Worm (Caenorhabditis elegans) whole organism, young adult: Measurements from ENCODE around the gene Y4C6B.4.
"Not testable (repeated sequence)": the region's sequence is repeated elsewhere in the genome, so short reads cannot be mapped to it uniquely, and the experiment has no call there.

Experiments
- B0261.1 ChIP-seq: sonication (generic microtip); optimal IDR thresholded peaks from 2 replicates; lab custom pipeline; 2016; ENCODE audit warnings: mild to moderate bottlenecking, missing genetic modification characterization, moderate library complexity, missing compliant biosample characterization
- C17E4.6 ChIP-seq: fragments of 200-800 bp; sonication (Bioruptor generic); IDR thresholded peaks from 2 replicates; pipeline ENCODE4 v1.3.6; 2022; ENCODE audit warnings: missing genetic modification reagents, missing genetic modification characterization, missing compliant biosample characterization
- D2030.7 ChIP-seq: fragments of 200-800 bp; sonication (Bioruptor generic); IDR thresholded peaks from 2 replicates; pipeline ENCODE4 v1.3.6; 2022; ENCODE audit warnings: missing genetic modification reagents, missing genetic modification characterization, missing compliant biosample characterization
- F10E7.11 ChIP-seq: sonication (generic microtip); optimal IDR thresholded peaks from 2 replicates; lab custom pipeline; 2017; ENCODE audit warnings: mild to moderate bottlenecking, missing genetic modification characterization, moderate library complexity, missing compliant biosample characterization
- F23B12.7 ChIP-seq: sonication (generic microtip); optimal IDR thresholded peaks from 2 replicates; lab custom pipeline; 2017; ENCODE audit warnings: missing genetic modification characterization, mild to moderate bottlenecking, missing compliant biosample characterization, antibody characterized with exemption, moderate library complexity; ENCODE audit not compliant: insufficient read depth
- K12H6.12 ChIP-seq: fragments of 200-800 bp; sonication (Bioruptor generic); optimal IDR thresholded peaks from 2 replicates; lab custom pipeline; 2018; ENCODE audit warnings: mild to moderate bottlenecking, missing genetic modification characterization, missing compliant biosample characterization
- T26A5.8 ChIP-seq: sonication (generic microtip); optimal IDR thresholded peaks from 2 replicates; lab custom pipeline; 2016; ENCODE audit warnings: missing genetic modification characterization, missing compliant biosample characterization
- Y95B8A.8 ChIP-seq: fragments of 200-800 bp; sonication (Bioruptor generic); IDR thresholded peaks from 2 replicates; pipeline ENCODE4 v1.3.6; 2022; ENCODE audit warnings: missing genetic modification reagents, missing genetic modification characterization, missing compliant biosample characterization
- atf-7 ChIP-seq: sonication (generic microtip); optimal IDR thresholded peaks from 2 replicates; lab custom pipeline; 2017; ENCODE audit warnings: mild to moderate bottlenecking, missing genetic modification characterization, missing compliant biosample characterization
- attf-6 ChIP-seq: fragments of 200-800 bp; sonication (Bioruptor generic); IDR thresholded peaks from 2 replicates; pipeline ENCODE4 v1.3.6; 2022; ENCODE audit warnings: missing genetic modification reagents, missing genetic modification characterization, missing compliant biosample characterization
- ccch-3 ChIP-seq: fragments of 200-800 bp; sonication (Bioruptor generic); optimal IDR thresholded peaks from 2 replicates; lab custom pipeline; 2018; ENCODE audit warnings: mild to moderate bottlenecking, missing genetic modification characterization, missing compliant biosample characterization
- cebp-2 ChIP-seq: fragments of 200-800 bp; sonication (Bioruptor generic); IDR thresholded peaks from 2 replicates; pipeline ENCODE4 v1.3.6; 2022; ENCODE audit warnings: missing genetic modification characterization, missing compliant biosample characterization
- ceh-40 ChIP-seq: fragments of 200-800 bp; sonication (Bioruptor generic); IDR thresholded peaks from 2 replicates; pipeline ENCODE4 v1.3.6; 2022; ENCODE audit warnings: missing genetic modification characterization, missing compliant biosample characterization
- ceh-58 ChIP-seq: fragments of 200-800 bp; sonication (Bioruptor generic); IDR thresholded peaks from 2 replicates; pipeline ENCODE4 v1.3.6; 2022; ENCODE audit warnings: missing genetic modification characterization, missing compliant biosample characterization
- die-1 ChIP-seq: sonication (generic microtip); optimal IDR thresholded peaks from 2 replicates; lab custom pipeline; 2016; ENCODE audit warnings: missing genotype, mild to moderate bottlenecking, missing genetic modification characterization, missing compliant biosample characterization
- efl-1 ChIP-seq: fragments of 150-350 bp; optimal IDR thresholded peaks from 2 replicates; lab custom pipeline; 2014; ENCODE audit warnings: missing biosample characterization, missing genetic modification reagents, missing genetic modification characterization
- egrh-3 ChIP-seq: fragments of 200-800 bp; sonication (Bioruptor generic); IDR thresholded peaks from 2 replicates; pipeline ENCODE4 v1.3.6; 2022; ENCODE audit warnings: missing genetic modification reagents, missing genetic modification characterization, missing compliant biosample characterization
- ekl-4 ChIP-seq: fragments of 200-800 bp; sonication (Bioruptor generic); IDR thresholded peaks from 2 replicates; pipeline ENCODE4 v1.3.6; 2022; ENCODE audit warnings: missing genetic modification reagents, missing genetic modification characterization, missing compliant biosample characterization
- him-1 ChIP-seq: sonication (generic microtip); optimal IDR thresholded peaks from 2 replicates; lab custom pipeline; 2016; ENCODE audit warnings: missing genotype, missing genetic modification reagents, missing genetic modification characterization, missing compliant biosample characterization
- hlh-12 ChIP-seq: sonication (generic microtip); optimal IDR thresholded peaks from 2 replicates; lab custom pipeline; 2016; ENCODE audit warnings: missing genetic modification characterization, missing compliant biosample characterization
- hmg-1.2 ChIP-seq: fragments of 200-800 bp; sonication (Bioruptor generic); IDR thresholded peaks from 2 replicates; pipeline ENCODE4 v1.3.6; 2022; ENCODE audit warnings: missing genetic modification reagents, missing genetic modification characterization, missing compliant biosample characterization
- lin-54 ChIP-seq: fragments of 200-800 bp; sonication (Bioruptor generic); optimal IDR thresholded peaks from 2 replicates; lab custom pipeline; 2018; ENCODE audit warnings: mild to moderate bottlenecking, missing genetic modification characterization, missing compliant biosample characterization
- nfyb-1 ChIP-seq: fragments of 200-800 bp; sonication (Bioruptor generic); IDR thresholded peaks from 2 replicates; pipeline ENCODE4 v1.3.6; 2022; ENCODE audit warnings: missing genetic modification reagents, missing genetic modification characterization, missing compliant biosample characterization
- nhr-80 ChIP-seq: sonication (generic microtip); optimal IDR thresholded peaks from 2 replicates; lab custom pipeline; 2016; ENCODE audit warnings: missing genetic modification characterization, missing compliant biosample characterization
- nhr-90 ChIP-seq: sonication (generic microtip); optimal IDR thresholded peaks from 2 replicates; lab custom pipeline; 2016; ENCODE audit warnings: missing genotype, mild to moderate bottlenecking, missing genetic modification characterization, missing compliant biosample characterization
- pbrm-1 ChIP-seq: fragments of 200-800 bp; sonication (Bioruptor generic); IDR thresholded peaks from 2 replicates; pipeline ENCODE4 v1.3.6; 2022; ENCODE audit warnings: missing genetic modification reagents, missing genetic modification characterization, missing compliant biosample characterization
- rpc-1 ChIP-seq, 2 experiments: fragments of 150-350 bp in 1 of 2; sonication (generic microtip) in 1 of 2; optimal IDR thresholded peaks; 2 replicates each; lab custom pipeline; 2014 to 2018; ENCODE audit warnings: missing biosample characterization in 1 of 2, missing genetic modification characterization in 1 of 2, missing genetic modification reagents in 1 of 2, missing genotype in 1 of 2
- snpc-1.1 ChIP-seq: sonication (generic microtip); optimal IDR thresholded peaks from 2 replicates; lab custom pipeline; 2017; ENCODE audit warnings: missing genetic modification characterization, mild to moderate bottlenecking, missing compliant biosample characterization, antibody characterized with exemption, moderate library complexity, missing genotype, missing genetic modification reagents; ENCODE audit not compliant: insufficient read depth
- snpc-1.3 ChIP-seq: sonication (generic microtip); optimal IDR thresholded peaks from 2 replicates; lab custom pipeline; 2017; ENCODE audit warnings: missing genetic modification characterization, mild to moderate bottlenecking, missing compliant biosample characterization, antibody characterized with exemption, moderate library complexity, missing genotype, missing genetic modification reagents; ENCODE audit not compliant: insufficient read depth
- snpc-4 ChIP-seq, 5 experiments: fragments of 150-350 bp in 1 of 5; sonication (generic microtip) in 4 of 5; optimal IDR thresholded peaks; 2 replicates each; lab custom pipeline; 2014 to 2018; ENCODE audit warnings: missing genetic modification characterization in 5 of 5, missing biosample characterization in 3 of 5, antibody characterized with exemption in 2 of 5, mild to moderate bottlenecking in 2 of 5, missing compliant biosample characterization in 2 of 5, missing genotype in 2 of 5, moderate library complexity in 2 of 5, missing genetic modification reagents in 1 of 5
- tbp1 ChIP-seq: fragments of 200-800 bp; sonication (Bioruptor generic); optimal IDR thresholded peaks from 2 replicates; lab custom pipeline; 2018; ENCODE audit warnings: mild to moderate bottlenecking, missing genetic modification characterization, missing compliant biosample characterization
- zim-3 ChIP-seq: sonication (generic microtip); optimal IDR thresholded peaks from 2 replicates; lab custom pipeline; 2017; ENCODE audit warnings: mild to moderate bottlenecking, missing genetic modification characterization, moderate library complexity, missing compliant biosample characterization
- ztf-18 ChIP-seq: sonication (generic microtip); optimal IDR thresholded peaks from 2 replicates; lab custom pipeline; 2016; ENCODE audit warnings: missing genotype, mild to moderate bottlenecking, missing genetic modification characterization, missing compliant biosample characterization
- ztf-25 ChIP-seq: fragments of 200-800 bp; sonication (Bioruptor generic); IDR thresholded peaks from 2 replicates; pipeline ENCODE4 v1.3.6; 2022; ENCODE audit warnings: missing genetic modification reagents, missing genetic modification characterization, missing compliant biosample characterization
- ztf-26 ChIP-seq: sonication (generic microtip); optimal IDR thresholded peaks from 2 replicates; lab custom pipeline; 2017; ENCODE audit warnings: missing genetic modification characterization, missing compliant biosample characterization

The Y4C6B.4 gene

DNA sequence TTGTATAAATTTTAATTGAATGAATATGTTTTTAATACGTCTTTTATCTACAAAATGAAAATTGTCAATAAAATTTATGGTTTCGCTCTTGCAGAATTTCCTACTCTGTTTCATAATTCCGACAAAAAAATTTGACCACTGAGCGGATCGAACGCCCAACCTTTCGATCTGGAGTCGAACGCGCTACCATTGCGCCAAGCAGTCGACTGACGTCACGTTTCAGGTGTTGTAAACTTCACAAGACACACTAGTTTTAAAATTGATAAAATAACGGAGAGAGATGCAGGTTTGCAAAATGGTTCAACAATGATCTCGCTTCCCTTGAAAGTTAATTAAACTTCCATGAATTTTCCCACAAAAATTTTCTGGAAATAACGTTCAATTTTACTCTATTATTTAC, 17.9 kb downstream of the Y4C6B.4 start:
- TF ChIP-seq atf-7 (tag; lab: Kevin White, UChicago): peak; percentile 0
- no peak for TF ChIP-seq cebp-2
- peak; percentile 46; the same call in 1 of the 2 replicates for TF ChIP-seq attf-6 (GFP tag; lab: Robert Waterston, UW)
- TF ChIP-seq ceh-58: no peak
- TF ChIP-seq B0261.1 (tag; lab: Kevin White, UChicago): peak; percentile 68
- TF ChIP-seq ceh-40 (GFP tag; lab: Robert Waterston, UW): no peak
- TF ChIP-seq snpc-4 (GFP tag; optimal IDR thresholded peaks at IDR 0.05; lab: Kevin White, UChicago): peak; percentile 83
- TF ChIP-seq snpc-4 (tag; optimal IDR thresholded peaks at IDR 0.05; lab: Kevin White, UChicago): peak; percentile 71 to 93 (median 90)
- TF ChIP-seq hmg-1.2 (GFP tag; lab: Robert Waterston, UW): no peak; the same call in 1 of the 2 replicates
- peak; percentile 36 for TF ChIP-seq snpc-1.3 (tag; lab: Kevin White, UChicago)
- peak; percentile 55 for TF ChIP-seq rpc-1 (optimal IDR thresholded peaks at IDR 0.05; lab: Kevin White, UChicago)
- peak; percentile 79 for TF ChIP-seq rpc-1 (tag; optimal IDR thresholded peaks at IDR 0.05; lab: Kevin White, UChicago)
- no peak for TF ChIP-seq efl-1
- TF ChIP-seq F10E7.11 (tag; lab: Kevin White, UChicago): no peak
- peak; percentile 45; the same call in 1 of the 2 replicates for TF ChIP-seq D2030.7 (GFP tag; lab: Robert Waterston, UW)
- no peak for TF ChIP-seq C17E4.6 (GFP tag; lab: Robert Waterston, UW)
- peak; percentile 45 for TF ChIP-seq F23B12.7 (tag; lab: Kevin White, UChicago)
- TF ChIP-seq T26A5.8 (tag; lab: Kevin White, UChicago): no peak
- no peak for TF ChIP-seq ccch-3 (GFP tag; lab: Kevin White, UChicago)
- peak; percentile 87 for TF ChIP-seq tbp1 (GFP tag; lab: Kevin White, UChicago)
- no peak for TF ChIP-seq ztf-25 (GFP tag; lab: Robert Waterston, UW)
- TF ChIP-seq ekl-4: no peak
- TF ChIP-seq him-1: peak; percentile 42
- no peak for TF ChIP-seq zim-3 (tag; lab: Kevin White, UChicago)
- TF ChIP-seq egrh-3 (GFP tag; lab: Robert Waterston, UW): no peak
- peak; percentile 4 for TF ChIP-seq nhr-90 (tag; lab: Kevin White, UChicago)
- TF ChIP-seq lin-54 (GFP tag; lab: Kevin White, UChicago): peak; percentile 41
- peak; percentile 30 for TF ChIP-seq ztf-18 (tag; lab: Kevin White, UChicago)
- no peak for TF ChIP-seq ztf-26 (tag; lab: Kevin White, UChicago)
- TF ChIP-seq K12H6.12 (tag; lab: Kevin White, UChicago): no peak
- no peak for TF ChIP-seq hlh-12 (tag; lab: Kevin White, UChicago)
- peak; percentile 87 for TF ChIP-seq snpc-1.1 (tag; lab: Kevin White, UChicago)
- TF ChIP-seq die-1: peak; percentile 47
- TF ChIP-seq nhr-80 (tag; lab: Kevin White, UChicago): peak; percentile 21
- 0 out of 2 replicates have a peak, but pooled peaks have one; percentile 24 for TF ChIP-seq Y95B8A.8 (GFP tag; lab: Robert Waterston, UW)
- TF ChIP-seq pbrm-1 (GFP tag; lab: Robert Waterston, UW): 0 out of 2 replicates have a peak, but pooled peaks have one; percentile 53
- TF ChIP-seq nfyb-1 (GFP tag; lab: Robert Waterston, UW): 0 out of 2 replicates have a peak, but pooled peaks have one; percentile 36
- TF ChIP-seq, all 124 proteins: peak for 19

DNA sequence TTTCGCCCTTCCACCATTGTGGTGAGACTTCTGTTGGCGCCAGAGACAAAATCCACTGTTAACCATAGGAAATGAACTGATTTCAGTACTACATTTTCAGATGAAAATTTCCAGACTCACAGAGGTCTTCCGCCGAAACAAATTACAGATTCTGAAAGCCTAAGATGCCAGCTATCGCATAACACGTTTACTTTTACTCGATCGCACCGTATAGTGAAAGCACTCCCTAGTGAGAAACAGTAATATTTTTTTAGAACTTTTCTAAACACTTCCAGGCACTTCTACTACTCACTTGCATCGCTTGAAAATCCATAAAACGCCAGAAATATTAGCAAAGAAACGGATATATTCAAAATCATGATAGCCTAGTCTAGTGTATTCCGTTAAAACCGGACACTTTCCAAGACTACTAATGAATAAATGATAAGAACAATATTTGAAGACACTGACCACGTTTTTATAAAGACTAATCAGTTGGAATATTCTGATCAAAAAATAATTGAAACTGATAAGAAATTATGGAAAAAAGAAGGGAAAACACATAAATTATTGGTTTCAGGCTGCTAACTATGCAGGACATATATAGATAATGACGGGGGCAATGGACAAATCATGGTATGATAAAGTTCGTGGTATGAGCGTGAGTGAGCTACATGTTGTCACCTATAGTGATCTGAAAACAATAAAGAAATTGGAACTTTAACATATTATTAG, 24.4 kb downstream of the Y4C6B.4 start, which contains the start of gene gba-4:
TSS of gene gba-4 (minus strand) at position 418 of the 714 bp plus-strand sequence.
- TF ChIP-seq nhr-80 (tag; lab: Kevin White, UChicago) (peak; percentile 72), snpc-4 (tag; optimal IDR thresholded peaks at IDR 0.05; lab: Kevin White, UChicago) (peak in 1 of 4 experiments; percentile 35), B0261.1 (tag; lab: Kevin White, UChicago) (peak; percentile 51), tbp1 (GFP tag; lab: Kevin White, UChicago) (peak; percentile 75), rpc-1 (tag; optimal IDR thresholded peaks at IDR 0.05; lab: Kevin White, UChicago) (peak; percentile 42)
- TF ChIP-seq snpc-4 (GFP tag; optimal IDR thresholded peaks at IDR 0.05; lab: Kevin White, UChicago); rpc-1 (optimal IDR thresholded peaks at IDR 0.05; lab: Kevin White, UChicago): not testable (repeated sequence)
